Worm (Caenorhabditis elegans) whole organism, L2 larva: ENCODE data around the gene hpo-6.

Experiments
- aly-2 ChIP-seq: fragments of 150-350 bp; optimal IDR thresholded peaks from 2 replicates; lab custom pipeline; 2014; ENCODE audit warnings: missing biosample characterization, missing genetic modification characterization
- ama-1 ChIP-seq: fragments of 150-350 bp; optimal IDR thresholded peaks from 2 replicates; lab custom pipeline; 2018; ENCODE audit warnings: inconsistent platforms
- dmd-4 ChIP-seq: sonication (generic microtip); optimal IDR thresholded peaks from 2 replicates; lab custom pipeline; 2017; ENCODE audit warnings: missing biosample characterization, missing genetic modification characterization
- lin-11 ChIP-seq: fragments of 150-350 bp; sonication (generic microtip); optimal IDR thresholded peaks from 2 replicates; lab custom pipeline; 2014; ENCODE audit warnings: missing biosample characterization, missing genetic modification characterization, inconsistent platforms, mixed read lengths
- lin-39 ChIP-seq: fragments of 150-350 bp; optimal IDR thresholded peaks from 2 replicates; lab custom pipeline; 2014; ENCODE audit warnings: missing biosample characterization, missing genetic modification reagents, missing genetic modification characterization
- nhr-12 ChIP-seq: fragments of 150-350 bp; optimal IDR thresholded peaks from 2 replicates; lab custom pipeline; 2014; ENCODE audit warnings: missing biosample characterization, missing genetic modification characterization
- nhr-77 ChIP-seq: fragments of 150-350 bp; optimal IDR thresholded peaks from 2 replicates; lab custom pipeline; 2014; ENCODE audit warnings: missing biosample characterization, missing genetic modification characterization
- snpc-4 ChIP-seq: fragments of 150-350 bp; optimal IDR thresholded peaks from 2 replicates; lab custom pipeline; 2014; ENCODE audit warnings: missing biosample characterization, missing genetic modification characterization
- unc-39 ChIP-seq: fragments of 150-350 bp; optimal IDR thresholded peaks from 2 replicates; lab custom pipeline; 2014; ENCODE audit warnings: missing biosample characterization, missing genetic modification characterization
- unc-62 ChIP-seq: fragments of 150-350 bp; optimal IDR thresholded peaks from 2 replicates; lab custom pipeline; 2014; ENCODE audit warnings: missing biosample characterization, missing genetic modification reagents, missing genetic modification characterization
- zag-1 ChIP-seq: fragments of 150-350 bp; optimal IDR thresholded peaks from 2 replicates; lab custom pipeline; 2014; ENCODE audit warnings: missing biosample characterization, missing genetic modification characterization
- ztf-11 ChIP-seq: sonication (generic microtip); optimal IDR thresholded peaks from 2 replicates; lab custom pipeline; 2017; ENCODE audit warnings: missing biosample characterization, missing genetic modification characterization

DNA sequence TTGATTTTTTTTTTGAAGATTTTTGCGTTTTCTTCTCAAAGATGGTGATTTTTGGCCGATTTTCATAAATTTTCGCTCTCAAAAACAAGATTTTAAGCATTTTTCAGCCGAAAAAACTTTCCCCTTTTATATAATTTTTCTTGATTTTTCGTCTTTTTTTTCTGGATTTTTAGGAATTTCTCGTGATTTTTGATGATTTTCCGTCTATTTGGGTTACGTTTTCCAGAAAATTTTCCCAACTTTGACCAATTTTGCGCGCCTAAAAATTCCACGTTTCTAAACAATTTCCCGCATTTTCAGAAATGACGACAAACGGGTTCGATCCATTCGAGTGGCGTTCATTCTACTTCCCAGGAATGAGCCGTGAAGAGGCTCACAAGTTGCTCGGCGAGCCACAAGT is 35.0 kb downstream of the hpo-6 start, which contains the start of gene ced-2:
- TF ChIP-seq zag-1 (tag; lab: Kevin White, UChicago) (no peak), lin-11 (tag; lab: Kevin White, UChicago) (no peak), unc-62 (GFP tag; lab: Kevin White, UChicago) (no peak), aly-2 (tag; lab: Kevin White, UChicago) (no peak), dmd-4 (no peak), ama-1 (no peak), lin-39 (tag; lab: Kevin White, UChicago) (no peak), unc-39 (no peak), ztf-11 (no peak), snpc-4 (tag; lab: Kevin White, UChicago) (no peak), nhr-12 (tag; lab: Kevin White, UChicago) (no peak), nhr-77 (tag; lab: Kevin White, UChicago) (no peak)
